Fruit fly (Drosophila melanogaster): ENCODE results near the gene Acer.

Gene Acer

DNA sequence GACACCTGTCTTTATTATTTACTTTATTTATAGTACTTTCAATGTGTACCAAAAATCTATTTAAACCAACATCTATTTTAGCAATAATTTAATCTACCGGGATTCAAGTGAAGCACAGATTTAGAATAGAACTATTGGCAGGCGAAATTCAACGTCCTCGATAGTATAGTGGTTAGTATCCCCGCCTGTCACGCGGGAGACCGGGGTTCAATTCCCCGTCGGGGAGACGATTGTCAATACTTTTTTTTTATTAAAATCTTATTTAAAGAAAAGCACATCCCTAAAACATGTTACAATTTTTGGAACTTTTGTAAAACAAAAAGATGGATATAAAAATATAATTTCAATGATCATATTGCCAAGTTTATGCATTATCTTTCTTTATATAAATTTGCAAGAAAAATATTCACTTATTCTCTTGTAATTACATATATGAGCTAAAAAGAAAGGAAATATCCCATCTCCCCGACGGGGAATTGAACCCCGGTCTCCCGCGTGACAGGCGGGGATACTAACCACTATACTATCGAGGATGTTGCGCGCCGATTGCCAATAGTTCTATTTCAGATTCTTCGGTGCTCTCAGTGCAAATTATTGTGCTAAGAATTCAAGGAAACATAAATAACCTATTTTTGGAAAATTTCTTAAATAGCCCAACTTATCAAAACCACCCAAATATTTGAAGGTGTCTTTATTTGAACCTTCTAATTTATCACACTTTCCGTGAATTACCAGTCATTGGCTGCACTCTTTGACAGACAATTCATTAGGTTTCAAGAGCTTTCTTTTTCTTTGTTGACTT is 39.9 kb upstream of the Acer start, which contains the start of gene CG43796 (continued):
- TF ChIP-seq peb (GFP tag; IDR thresholded peaks at IDR 0.05) (no peak), jing (GFP tag; optimal IDR thresholded peaks at IDR 0.05) (no peak), amos (GFP tag; IDR thresholded peaks at IDR 0.05; ENCODE audit: partially characterized antibody) (peak; percentile 69), CG4282 (GFP tag; optimal IDR thresholded peaks at IDR 0.05) (no peak), gcm2 (GFP tag; optimal IDR thresholded peaks at IDR 0.05) (no peak), Ets97D (GFP tag; optimal IDR thresholded peaks at IDR 0.05) (no peak), CG1602 (GFP tag; optimal IDR thresholded peaks at IDR 0.05) (no peak), ken (GFP tag; IDR thresholded peaks at IDR 0.05) (no peak), CG10979 (tag; optimal IDR thresholded peaks at IDR 0.05) (no peak), CG15073 (GFP tag; optimal IDR thresholded peaks at IDR 0.05) (no peak), Stat92E (GFP tag; optimal IDR thresholded peaks at IDR 0.05) (peak in 1 of 3 experiments; percentile 31), tx (GFP tag; optimal IDR thresholded peaks at IDR 0.05) (no peak), Meics (GFP tag; optimal IDR thresholded peaks at IDR 0.05) (no peak), CG33557 (GFP tag; optimal IDR thresholded peaks at IDR 0.05) (no peak), wek (GFP tag; optimal IDR thresholded peaks at IDR 0.05) (no peak), Bgb (GFP tag; IDR thresholded peaks at IDR 0.05; ENCODE audit: partially characterized antibody) (peak; percentile 68), lola (GFP tag; optimal IDR thresholded peaks at IDR 0.05) (no peak), Usf (GFP tag; optimal IDR thresholded peaks at IDR 0.05) (no peak), CG15269 (tag; optimal IDR thresholded peaks at IDR 0.05) (no peak), wdn (GFP tag; IDR thresholded peaks at IDR 0.05) (no peak), CG11696 (GFP tag; IDR thresholded peaks at IDR 0.05) (no peak), abd-A (tag; optimal IDR thresholded peaks at IDR 0.05) (no peak), wor (GFP tag; IDR thresholded peaks at IDR 0.05) (no peak), CG33213 (GFP tag; optimal IDR thresholded peaks at IDR 0.05) (no peak), grau (tag; optimal IDR thresholded peaks at IDR 0.05) (no peak), Blimp-1 (GFP tag; optimal IDR thresholded peaks at IDR 0.05) (no peak), Hand (GFP tag; optimal IDR thresholded peaks at IDR 0.05) (no peak), CG15514 (GFP tag; optimal IDR thresholded peaks at IDR 0.05) (no peak), Mes4 (GFP tag; optimal IDR thresholded peaks at IDR 0.05) (no peak), CG1792 (GFP tag; optimal IDR thresholded peaks at IDR 0.05) (no peak), knrl (GFP tag; IDR thresholded peaks at IDR 0.05; ENCODE audit: partially characterized antibody) (peak; percentile 51; the same call in 1 of the 3 replicates), stc (GFP tag; IDR thresholded peaks at IDR 0.05) (no peak), CG9932 (GFP tag; IDR thresholded peaks at IDR 0.05) (no peak), NC2β (GFP tag; optimal IDR thresholded peaks at IDR 0.05) (no peak), ewg (GFP tag; optimal IDR thresholded peaks at IDR 0.05) (no peak), CG17328 (GFP tag; IDR thresholded peaks at IDR 0.05) (no peak), psq (GFP tag; optimal IDR thresholded peaks at IDR 0.05) (no peak), CG3065 (GFP tag; optimal IDR thresholded peaks at IDR 0.05) (no peak), CG12942 (GFP tag; optimal IDR thresholded peaks at IDR 0.05) (no peak), sc (optimal IDR thresholded peaks at IDR 0.05) (no peak), sc (GFP tag; optimal IDR thresholded peaks at IDR 0.05) (no peak), CG1832 (GFP tag; optimal IDR thresholded peaks at IDR 0.05) (no peak), ci (GFP tag; IDR thresholded peaks at IDR 0.05) (no peak), CG6765 (GFP tag; optimal IDR thresholded peaks at IDR 0.05) (no peak), gsb-n (tag; optimal IDR thresholded peaks at IDR 0.05) (no peak), CG11093 (GFP tag; IDR thresholded peaks at IDR 0.05) (no peak), cg (GFP tag; optimal IDR thresholded peaks at IDR 0.05) (no peak), az2 (GFP tag; optimal IDR thresholded peaks at IDR 0.05) (no peak), gt (GFP tag; IDR thresholded peaks at IDR 0.05) (no peak), insv (GFP tag; optimal IDR thresholded peaks at IDR 0.05) (no peak)
